Fruit fly (Drosophila melanogaster) whole organism, wandering third instar larva: ENCODE data around the gene CG43346.
A peak's percentile ranks its signal among the peaks of the same experiment; 100 is the strongest.

Experiments used
- Abd-B ChIP-seq: fragments of >200 bp; optimal IDR thresholded peaks from 2 replicates; lab custom pipeline; 2017; ENCODE audit warnings: missing biosample characterization, missing genetic modification characterization
- CG32264 ChIP-seq: fragments of 200-800 bp; sonication (Bioruptor generic); optimal IDR thresholded peaks from 2 replicates; lab custom pipeline; 2016; ENCODE audit warnings: missing biosample characterization, missing genetic modification characterization
- CG9705 ChIP-seq: fragments of 200-800 bp; sonication (Bioruptor generic); optimal IDR thresholded peaks from 2 replicates; lab custom pipeline; 2018; ENCODE audit warnings: missing biosample characterization, mild to moderate bottlenecking, missing genetic modification characterization
- CrebA ChIP-seq: fragments of 200-800 bp; sonication (Bioruptor generic); optimal IDR thresholded peaks from 2 replicates; lab custom pipeline; 2016; ENCODE audit warnings: missing biosample characterization, mild to moderate bottlenecking, missing genetic modification characterization, borderline replicate concordance
- Dfd ChIP-seq: fragments of >200 bp; optimal IDR thresholded peaks from 2 replicates; lab custom pipeline; 2017; ENCODE audit warnings: missing biosample characterization, missing genetic modification characterization
- Dif ChIP-seq: fragments of 200-275, 200-300 bp; sonication (Bioruptor generic); optimal IDR thresholded peaks from 2 replicates; lab custom pipeline; 2018; ENCODE audit warnings: missing biosample characterization, missing genetic modification characterization; ENCODE audit not compliant: partially characterized antibody
- HLH106 ChIP-seq: fragments of 200-800 bp; optimal IDR thresholded peaks from 3 replicates; lab custom pipeline; 2019; ENCODE audit warnings: missing biosample characterization, mild to moderate bottlenecking, missing genetic modification characterization, moderate library complexity
- Hnf4 ChIP-seq: fragments of 200-800 bp; sonication (Bioruptor generic); optimal IDR thresholded peaks from 2 replicates; lab custom pipeline; 2016; ENCODE audit warnings: missing biosample characterization, mild to moderate bottlenecking, missing genetic modification characterization
- Hr78 ChIP-seq: fragments of >200 bp; optimal IDR thresholded peaks from 2 replicates; lab custom pipeline; 2017; ENCODE audit warnings: missing biosample characterization, missing genetic modification characterization
- Jra ChIP-seq: sonication (Bioruptor generic); optimal IDR thresholded peaks from 2 replicates; lab custom pipeline; 2016; ENCODE audit warnings: missing biosample characterization, missing genetic modification characterization
- Mio ChIP-seq: sonication (Bioruptor generic); optimal IDR thresholded peaks from 2 replicates; lab custom pipeline; 2016; ENCODE audit warnings: missing biosample characterization, missing genetic modification characterization
- OdsH ChIP-seq: fragments of 200-800 bp; sonication (Bioruptor generic); optimal IDR thresholded peaks from 2 replicates; lab custom pipeline; 2016; ENCODE audit warnings: missing biosample characterization, mild to moderate bottlenecking, missing genetic modification characterization
- Rel ChIP-seq, 2 experiments: fragments of 200-800 bp; sonication (Bioruptor generic) in 1 of 2; optimal IDR thresholded peaks; 2 replicates in 1 of 2; 3 replicates in 1 of 2; lab custom pipeline; 2016 to 2019; ENCODE audit warnings: mild to moderate bottlenecking in 2 of 2, missing biosample characterization in 2 of 2, missing genetic modification characterization in 2 of 2, moderate library complexity in 1 of 2
- Sp1 ChIP-seq: fragments of 200-800 bp; sonication (Bioruptor generic); optimal IDR thresholded peaks from 3 replicates; lab custom pipeline; 2019; ENCODE audit warnings: missing biosample characterization, mild to moderate bottlenecking, missing genetic modification characterization, moderate library complexity
- Vsx2 ChIP-seq: fragments of 200-300, 225-300 bp; sonication (Bioruptor generic); optimal IDR thresholded peaks from 2 replicates; lab custom pipeline; 2018; ENCODE audit warnings: missing biosample characterization, missing genetic modification characterization; ENCODE audit not compliant: partially characterized antibody
- brk ChIP-seq: fragments of 200-800 bp; sonication (Bioruptor generic); optimal IDR thresholded peaks from 2 replicates; lab custom pipeline; 2016; ENCODE audit warnings: missing biosample characterization, mild to moderate bottlenecking, missing genetic modification characterization
- dl ChIP-seq, 2 experiments: fragments of 175-275, 200-275 bp in 1 of 2; fragments of 200-275 bp in 1 of 2; sonication (Bioruptor generic); optimal IDR thresholded peaks; lab custom pipeline; 2018; ENCODE audit warnings: mild to moderate bottlenecking in 2 of 2, missing biosample characterization in 2 of 2, missing genetic modification characterization in 2 of 2, moderate library complexity in 2 of 2; ENCODE audit not compliant: partially characterized antibody in 2 of 2, insufficient read depth in 1 of 2
- dmrt93B ChIP-seq: fragments of 200-800 bp; sonication (Bioruptor generic); optimal IDR thresholded peaks from 2 replicates; lab custom pipeline; 2018; ENCODE audit warnings: missing biosample characterization, mild to moderate bottlenecking, missing genetic modification characterization
- ey ChIP-seq: fragments of 200-800 bp; sonication (Bioruptor generic); optimal IDR thresholded peaks from 2 replicates; lab custom pipeline; 2016; ENCODE audit warnings: missing biosample characterization, missing genetic modification characterization
- foxo ChIP-seq, 2 experiments: fragments of 200-800 bp; sonication (Bioruptor generic); optimal IDR thresholded peaks; 2 replicates in 1 of 2; 3 replicates in 1 of 2; lab custom pipeline; 2016 to 2017; ENCODE audit warnings: missing biosample characterization in 2 of 2, missing genetic modification characterization in 2 of 2
- fru ChIP-seq: fragments of 200-800 bp; sonication (Bioruptor generic); optimal IDR thresholded peaks from 3 replicates; lab custom pipeline; 2016; ENCODE audit warnings: missing biosample characterization, mild to moderate bottlenecking, missing genetic modification characterization
- lola ChIP-seq: fragments of >200 bp; optimal IDR thresholded peaks from 2 replicates; lab custom pipeline; 2017; ENCODE audit warnings: missing biosample characterization, missing genetic modification characterization
- pan ChIP-seq: fragments of >200 bp; optimal IDR thresholded peaks from 2 replicates; lab custom pipeline; 2017
- psq ChIP-seq: fragments of 200-800 bp; sonication (Bioruptor generic); optimal IDR thresholded peaks from 3 replicates; lab custom pipeline; 2017; ENCODE audit warnings: missing biosample characterization, mild to moderate bottlenecking, missing genetic modification characterization, moderate library complexity
- rgr ChIP-seq: fragments of 200-800 bp; sonication (Bioruptor generic); optimal IDR thresholded peaks from 3 replicates; lab custom pipeline; 2016; ENCODE audit warnings: missing biosample characterization, mild to moderate bottlenecking, missing genetic modification characterization
- sage ChIP-seq: fragments of 200-800 bp; sonication (Bioruptor generic); optimal IDR thresholded peaks from 2 replicates; lab custom pipeline; 2016; ENCODE audit warnings: missing biosample characterization, mild to moderate bottlenecking, missing genetic modification characterization
- sv ChIP-seq: fragments of 200-800 bp; sonication (Bioruptor generic); optimal IDR thresholded peaks from 3 replicates; lab custom pipeline; 2016; ENCODE audit warnings: missing biosample characterization, missing genetic modification characterization
- usp ChIP-seq: fragments of >200 bp; optimal IDR thresholded peaks from 2 replicates; lab custom pipeline; 2017; ENCODE audit warnings: missing biosample characterization, missing genetic modification characterization
- woc ChIP-seq: sonication (Bioruptor generic); optimal IDR thresholded peaks from 2 replicates; lab custom pipeline; 2016; ENCODE audit warnings: missing biosample characterization, mild to moderate bottlenecking, missing genetic modification characterization

The CG43346 gene

DNA sequence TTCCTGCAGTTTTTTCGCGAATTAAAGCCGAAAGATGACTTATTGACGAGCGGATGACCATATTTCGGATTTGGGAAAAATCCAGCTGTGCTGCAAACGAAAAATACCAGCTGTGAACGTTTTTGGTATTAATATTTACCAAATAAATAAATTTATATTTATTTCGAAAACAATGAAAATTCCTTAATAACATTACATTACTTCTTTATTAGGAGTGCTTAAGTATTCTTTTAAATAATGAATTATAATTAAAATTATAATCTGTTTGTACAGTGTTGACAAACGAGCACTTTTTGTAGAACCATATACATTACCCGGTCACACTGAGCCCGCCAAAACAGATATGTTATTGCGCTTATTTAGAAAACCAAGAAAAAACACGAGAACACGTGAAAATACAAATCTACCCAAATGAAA, 11.2 kb upstream of the CG43346 start, which contains the start of the genes bur and Mcm10:
Gene bur (minus strand): TSS at position 69 of the 417 bp plus-strand sequence.
Gene Mcm10 (plus strand): TSS at position 319 of the 417 bp plus-strand sequence.
- TF ChIP-seq sage (GFP tag; lab: Kevin White, UChicago) (peak; percentile 33), brk (GFP tag; lab: Kevin White, UChicago) (no peak), HLH106 (tag; lab: Kevin White, UChicago) (peak; percentile 7)

DNA sequence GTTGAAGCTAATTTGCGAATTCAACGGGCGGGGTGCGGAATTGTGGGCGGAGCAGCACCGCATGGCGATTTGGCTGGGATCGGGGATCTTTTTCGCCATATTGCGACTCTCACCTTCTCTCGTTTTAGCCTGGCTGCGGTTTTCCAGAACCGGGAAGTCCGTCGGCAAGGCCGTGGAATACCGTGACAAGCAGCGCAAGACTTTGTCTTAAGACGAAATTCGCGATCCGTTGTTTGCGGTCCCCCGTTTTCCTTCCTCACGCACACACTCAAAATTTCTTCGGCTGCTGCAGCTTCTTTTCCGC, 10.8 kb upstream of the CG43346 start:
- TF ChIP-seq Hr78 (GFP tag; lab: Kevin White, UChicago) (no peak), Dfd (GFP tag; lab: Kevin White, UChicago) (no peak), Rel (GFP tag; optimal IDR thresholded peaks at IDR 0.05; lab: Kevin White, UChicago) (no peak), Rel (tag; optimal IDR thresholded peaks at IDR 0.05; lab: Kevin White, UChicago) (peak; percentile 67)
- TF ChIP-seq, all 38 proteins: peak for 1

DNA sequence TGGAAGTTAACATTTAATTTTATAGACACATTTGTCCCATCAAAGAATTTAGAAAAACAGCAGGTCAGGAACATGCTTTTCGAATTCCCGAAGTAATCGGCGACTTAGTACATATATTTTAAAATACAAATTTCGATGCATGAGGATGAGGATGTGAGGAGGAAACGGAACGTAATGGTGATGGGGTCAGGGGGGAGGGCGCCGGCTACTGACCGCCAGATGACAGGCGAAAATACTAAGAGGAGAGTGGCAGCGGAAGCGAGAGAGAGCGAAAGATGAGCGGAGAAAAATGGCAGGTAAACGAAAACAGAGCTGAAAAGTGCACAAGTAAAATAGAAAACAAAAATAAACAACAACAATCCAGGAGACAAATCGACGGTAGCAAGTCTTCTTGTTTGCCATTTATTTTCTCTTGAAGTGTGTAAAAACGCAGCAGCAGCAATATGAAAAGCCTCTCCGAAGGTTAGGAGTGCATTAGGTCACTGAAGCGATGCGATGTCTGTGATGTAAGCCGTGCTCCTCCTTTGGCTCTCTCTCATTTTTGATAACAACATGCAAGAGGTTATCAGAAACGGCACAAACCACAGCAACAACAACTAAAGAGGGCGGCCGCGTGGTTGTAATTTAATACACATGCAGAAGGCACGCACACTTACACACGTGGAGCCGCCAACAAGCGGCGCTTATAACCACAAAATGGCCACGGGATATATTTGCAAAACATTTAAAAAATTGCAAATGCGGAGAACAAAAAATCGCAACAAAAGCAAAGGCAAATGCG, 10.2 kb upstream of the CG43346 start:
- TF ChIP-seq Abd-B (GFP tag; lab: Kevin White, UChicago): no peak
- peak; percentile 65 for TF ChIP-seq Vsx2
- peak; percentile 51 for TF ChIP-seq psq (GFP tag; lab: Kevin White, UChicago)
- TF ChIP-seq Mio (GFP tag; lab: Kevin White, UChicago): no peak

DNA sequence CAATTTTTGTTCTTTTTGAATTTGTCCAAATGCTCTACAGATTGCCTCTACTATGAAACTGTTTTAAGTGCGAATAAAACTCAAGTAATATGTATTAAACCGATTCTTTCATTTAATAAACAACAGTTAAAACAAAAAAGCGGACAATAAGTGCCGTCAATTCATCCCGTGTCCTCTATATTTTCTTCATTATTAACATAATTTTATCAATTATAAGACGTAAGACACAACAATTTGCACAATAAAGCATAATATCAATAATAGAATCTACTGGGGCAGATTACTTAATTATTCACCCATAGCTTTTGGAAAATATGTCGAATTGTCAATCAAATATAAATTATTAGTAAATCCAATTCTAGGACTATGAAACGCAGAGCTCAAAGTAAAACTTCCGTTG, 4.5 kb upstream of the CG43346 start, which contains the start of gene CG31627:
Gene CG31627 (plus strand): TSS at position 301 of the 400 bp plus-strand sequence.
- TF ChIP-seq dl (GFP tag; optimal IDR thresholded peaks at IDR 0.05; lab: Kevin White, UChicago; ENCODE audit: insufficient read depth in 1 of 2, partially characterized antibody in 2 of 2) (no peak), OdsH (GFP tag; lab: Kevin White, UChicago) (no peak), Sp1 (GFP tag; lab: Kevin White, UChicago) (no peak), Dfd (GFP tag; lab: Kevin White, UChicago) (no peak), fru (GFP tag; lab: Kevin White, UChicago) (no peak), sage (GFP tag; lab: Kevin White, UChicago) (no peak), sv (GFP tag; lab: Kevin White, UChicago) (no peak), rgr (no peak), ey (GFP tag; lab: Kevin White, UChicago) (no peak), Hnf4 (GFP tag; lab: Kevin White, UChicago) (no peak), CG32264 (GFP tag; lab: Kevin White, UChicago) (no peak), lola (GFP tag; lab: Kevin White, UChicago) (no peak), Dif (no peak), CrebA (GFP tag; lab: Kevin White, UChicago) (no peak), Hr78 (GFP tag; lab: Kevin White, UChicago) (no peak), Abd-B (GFP tag; lab: Kevin White, UChicago) (no peak), CG9705 (no peak), woc (GFP tag; lab: Kevin White, UChicago) (no peak)

DNA sequence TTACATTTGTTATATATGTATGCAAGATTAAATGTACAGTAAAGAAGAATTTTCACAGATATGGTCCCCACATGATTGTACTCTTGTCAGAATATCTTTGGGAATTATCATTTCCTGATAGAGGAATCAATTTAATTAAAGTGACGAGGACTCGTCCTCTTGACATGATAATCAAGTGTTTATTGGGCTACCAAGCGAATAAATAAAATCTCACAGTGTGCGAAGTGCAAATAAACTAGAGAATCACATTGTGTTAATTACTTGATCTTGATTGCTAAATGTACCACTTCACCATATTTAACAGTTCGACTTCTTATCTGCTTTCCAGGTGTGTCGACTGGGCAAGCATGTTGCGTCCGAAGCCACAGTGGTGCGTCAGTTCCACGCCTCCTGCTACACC, 1.5 kb upstream of the CG43346 start:
- no peak for TF ChIP-seq usp
- no peak for TF ChIP-seq ey (GFP tag; lab: Kevin White, UChicago)
- no peak for TF ChIP-seq pan (lab: Kevin White, UChicago)
- TF ChIP-seq foxo (GFP tag; optimal IDR thresholded peaks at IDR 0.05; lab: Kevin White, UChicago): no peak
- no peak for TF ChIP-seq CrebA (GFP tag; lab: Kevin White, UChicago)
- TF ChIP-seq dmrt93B (GFP tag; lab: Kevin White, UChicago): no peak
- TF ChIP-seq Jra (GFP tag; lab: Kevin White, UChicago): no peak
